Fruit fly (Drosophila melanogaster): ENCODE results near the gene IFT46.
A peak's percentile ranks its signal among the peaks of the same experiment; 100 is the strongest.

IFT46 gene

DNA sequence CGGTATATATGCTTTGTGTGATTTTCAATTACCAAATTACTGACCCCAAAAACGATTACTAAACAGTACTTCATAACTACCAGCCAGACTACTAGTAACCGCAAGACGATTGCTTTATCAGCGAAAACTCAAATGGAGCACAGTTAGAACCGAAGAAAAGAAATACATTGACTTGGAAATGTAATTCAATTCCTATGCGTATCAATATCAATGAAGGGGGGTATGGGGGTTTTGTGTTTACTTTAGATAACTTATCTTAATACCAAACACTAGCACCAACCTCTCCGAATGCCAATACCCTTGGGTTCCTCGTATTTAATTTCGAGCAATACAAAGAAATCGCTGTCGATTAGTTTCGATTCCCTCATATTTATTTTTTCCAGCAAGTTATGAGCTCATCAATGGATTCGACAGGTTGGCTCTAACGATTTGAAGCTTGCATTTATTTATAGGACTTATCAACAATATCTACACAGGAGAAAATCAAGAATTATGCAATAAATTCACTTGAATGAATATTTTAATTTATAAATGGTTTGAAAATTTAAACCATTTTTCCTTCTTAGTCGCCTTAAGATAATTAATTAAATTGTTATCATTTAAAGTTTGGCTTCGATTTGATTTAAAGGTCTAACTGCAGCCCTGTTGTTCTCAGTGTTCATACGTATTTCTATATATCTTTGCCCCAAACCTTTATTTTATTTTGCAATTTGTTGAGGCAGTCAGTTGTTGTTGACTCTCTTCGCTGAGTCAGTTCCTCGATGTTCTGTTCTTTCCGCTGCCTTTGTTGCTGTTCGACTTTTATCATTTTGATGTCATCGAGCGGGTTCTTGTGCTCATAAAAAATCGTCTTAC, 5.7 kb upstream of the IFT46 start (continued):
- peak; percentile 58 for TF ChIP-seq Hand (GFP tag; optimal IDR thresholded peaks at IDR 0.05)
- TF ChIP-seq pnt (GFP tag; optimal IDR thresholded peaks at IDR 0.05) = no peak
- no peak for TF ChIP-seq Optix (GFP tag; IDR thresholded peaks at IDR 0.05)
- TF ChIP-seq HLH3B (GFP tag; IDR thresholded peaks at IDR 0.05) = peak; percentile 66
- TF ChIP-seq D (optimal IDR thresholded peaks at IDR 0.05) = no peak
- peak; percentile 70 for TF ChIP-seq D (GFP tag; optimal IDR thresholded peaks at IDR 0.05)
- peak; percentile 89 for TF ChIP-seq CG8924 (tag; optimal IDR thresholded peaks at IDR 0.05)
- TF ChIP-seq GATAe (GFP tag; conservative IDR thresholded peaks at IDR 0.05) = peak; percentile 88
- peak; percentile 82 for TF ChIP-seq CG32532 (GFP tag; IDR thresholded peaks at IDR 0.05)
- no peak for TF ChIP-seq inv (GFP tag; IDR thresholded peaks at IDR 0.05; ENCODE audit: partially characterized antibody)
- TF ChIP-seq rib (GFP tag; IDR thresholded peaks at IDR 0.05) = peak; percentile 54; the same call in 1 of the 2 replicates
- TF ChIP-seq CG6765 (GFP tag; optimal IDR thresholded peaks at IDR 0.05) = peak; percentile 77
- no peak for TF ChIP-seq CG8765 (GFP tag; IDR thresholded peaks at IDR 0.05)
- peak; percentile 48 for TF ChIP-seq HLH54F (GFP tag; optimal IDR thresholded peaks at IDR 0.05)
- peak; percentile 83 for TF ChIP-seq Blimp-1 (GFP tag; optimal IDR thresholded peaks at IDR 0.05)
- peak; percentile 71 for TF ChIP-seq corto (GFP tag; optimal IDR thresholded peaks at IDR 0.05)
- TF ChIP-seq CG2712 (tag; optimal IDR thresholded peaks at IDR 0.05) = peak; percentile 91
- peak; percentile 56 for TF ChIP-seq Hr3 (GFP tag; optimal IDR thresholded peaks at IDR 0.05)
- TF ChIP-seq CG32767 (GFP tag; IDR thresholded peaks at IDR 0.05) = peak; percentile 69; the same call in 1 of the 2 replicates
- TF ChIP-seq nerfin-1 (tag; optimal IDR thresholded peaks at IDR 0.05) = peak; percentile 65
- TF ChIP-seq CG34376 (GFP tag; optimal IDR thresholded peaks at IDR 0.05) = peak; percentile 56
- TF ChIP-seq Sox102F (GFP tag; optimal IDR thresholded peaks at IDR 0.05) = peak; percentile 66
- TF ChIP-seq CG6813 (GFP tag; optimal IDR thresholded peaks at IDR 0.05) = peak; percentile 64
- TF ChIP-seq Dip3 (GFP tag; optimal IDR thresholded peaks at IDR 0.05) = peak; percentile 48
- no peak for TF ChIP-seq hbn (GFP tag; IDR thresholded peaks at IDR 0.05; ENCODE audit: partially characterized antibody)
- TF ChIP-seq grau (tag; optimal IDR thresholded peaks at IDR 0.05) = peak; percentile 86
- TF ChIP-seq bigmax (GFP tag; optimal IDR thresholded peaks at IDR 0.05) = no peak
- TF ChIP-seq CG13296 (GFP tag; optimal IDR thresholded peaks at IDR 0.05) = peak; percentile 83
- TF ChIP-seq CG8281 (tag; optimal IDR thresholded peaks at IDR 0.05) = peak; percentile 19
- peak; percentile 58 for TF ChIP-seq CG10654 (GFP tag; optimal IDR thresholded peaks at IDR 0.05)
- no peak for TF ChIP-seq pb (GFP tag; optimal IDR thresholded peaks at IDR 0.05)
- peak; percentile 45 for TF ChIP-seq CG7745 (tag; optimal IDR thresholded peaks at IDR 0.05)
- TF ChIP-seq CG3847 (GFP tag; IDR thresholded peaks at IDR 0.05) = peak; percentile 79
- TF ChIP-seq ttk (GFP tag; IDR thresholded peaks at IDR 0.05) = peak; percentile 64; the same call in 1 of the 2 replicates
- TF ChIP-seq ash1 (GFP tag; optimal IDR thresholded peaks at IDR 0.05) = no peak
- peak; percentile 85 for TF ChIP-seq crol (GFP tag; IDR thresholded peaks at IDR 0.05)
- TF ChIP-seq Atf6 (GFP tag; IDR thresholded peaks at IDR 0.05) = peak; percentile 94
- TF ChIP-seq CG3995 (GFP tag; optimal IDR thresholded peaks at IDR 0.05) = peak; percentile 41
- TF ChIP-seq CG17385 (GFP tag; optimal IDR thresholded peaks at IDR 0.05) = peak; percentile 77
- TF ChIP-seq Adf1 (GFP tag; IDR thresholded peaks at IDR 0.05) = peak; percentile 54; the same call in 1 of the 2 replicates
- TF ChIP-seq CG10274 (GFP tag; optimal IDR thresholded peaks at IDR 0.05) = peak; percentile 32
- TF ChIP-seq emc (GFP tag; optimal IDR thresholded peaks at IDR 0.05) = no peak
- TF ChIP-seq HmgD (GFP tag; optimal IDR thresholded peaks at IDR 0.05) = no peak
- TF ChIP-seq CG12236 (GFP tag; optimal IDR thresholded peaks at IDR 0.05) = no peak
- TF ChIP-seq z (GFP tag; IDR thresholded peaks at IDR 0.05) = no peak
- TF ChIP-seq ara (GFP tag; IDR thresholded peaks at IDR 0.05) = peak; percentile 78
- TF ChIP-seq Neu2 (GFP tag; optimal IDR thresholded peaks at IDR 0.05; ENCODE audit: borderline replicate concordance) = no peak
- TF ChIP-seq Dfd (GFP tag; optimal IDR thresholded peaks at IDR 0.05) = no peak
- peak; percentile 3 for TF ChIP-seq CG7987 (GFP tag; optimal IDR thresholded peaks at IDR 0.05)
